Fruit fly (Drosophila melanogaster) whole organism, wandering third instar larva: ENCODE measurements around the gene CG31097.

Experiments used
- Abd-B ChIP-seq: fragments of >200 bp; optimal IDR thresholded peaks from 2 replicates; lab custom pipeline; 2017; ENCODE audit warnings: missing biosample characterization, missing genetic modification characterization
- CG32264 ChIP-seq: fragments of 200-800 bp; sonication (Bioruptor generic); optimal IDR thresholded peaks from 2 replicates; lab custom pipeline; 2016; ENCODE audit warnings: missing biosample characterization, missing genetic modification characterization
- CG9705 ChIP-seq: fragments of 200-800 bp; sonication (Bioruptor generic); optimal IDR thresholded peaks from 2 replicates; lab custom pipeline; 2018; ENCODE audit warnings: missing biosample characterization, mild to moderate bottlenecking, missing genetic modification characterization
- CrebA ChIP-seq: fragments of 200-800 bp; sonication (Bioruptor generic); optimal IDR thresholded peaks from 2 replicates; lab custom pipeline; 2016; ENCODE audit warnings: missing biosample characterization, mild to moderate bottlenecking, missing genetic modification characterization, borderline replicate concordance
- Dfd ChIP-seq: fragments of >200 bp; optimal IDR thresholded peaks from 2 replicates; lab custom pipeline; 2017; ENCODE audit warnings: missing biosample characterization, missing genetic modification characterization
- Dif ChIP-seq: fragments of 200-275, 200-300 bp; sonication (Bioruptor generic); optimal IDR thresholded peaks from 2 replicates; lab custom pipeline; 2018; ENCODE audit warnings: missing biosample characterization, missing genetic modification characterization; ENCODE audit not compliant: partially characterized antibody
- GATAd ChIP-seq: sonication (Bioruptor generic); optimal IDR thresholded peaks from 2 replicates; lab custom pipeline; 2016; ENCODE audit warnings: missing biosample characterization, missing genetic modification characterization
- HLH106 ChIP-seq: fragments of 200-800 bp; optimal IDR thresholded peaks from 3 replicates; lab custom pipeline; 2019; ENCODE audit warnings: missing biosample characterization, mild to moderate bottlenecking, missing genetic modification characterization, moderate library complexity
- Hnf4 ChIP-seq: fragments of 200-800 bp; sonication (Bioruptor generic); optimal IDR thresholded peaks from 2 replicates; lab custom pipeline; 2016; ENCODE audit warnings: missing biosample characterization, mild to moderate bottlenecking, missing genetic modification characterization
- Hr78 ChIP-seq: fragments of >200 bp; optimal IDR thresholded peaks from 2 replicates; lab custom pipeline; 2017; ENCODE audit warnings: missing biosample characterization, missing genetic modification characterization
- Hr83 ChIP-seq: fragments of 200-300 bp; sonication (Bioruptor generic); optimal IDR thresholded peaks from 2 replicates; lab custom pipeline; 2016; ENCODE audit warnings: missing biosample characterization, mild to moderate bottlenecking, missing genetic modification characterization, moderate library complexity; ENCODE audit not compliant: poor library complexity, severe bottlenecking
- Jra ChIP-seq: sonication (Bioruptor generic); optimal IDR thresholded peaks from 2 replicates; lab custom pipeline; 2016; ENCODE audit warnings: missing biosample characterization, missing genetic modification characterization
- Mio ChIP-seq: sonication (Bioruptor generic); optimal IDR thresholded peaks from 2 replicates; lab custom pipeline; 2016; ENCODE audit warnings: missing biosample characterization, missing genetic modification characterization
- Myc ChIP-seq: fragments of >200 bp; optimal IDR thresholded peaks from 2 replicates; lab custom pipeline; 2017
- OdsH ChIP-seq: fragments of 200-800 bp; sonication (Bioruptor generic); optimal IDR thresholded peaks from 2 replicates; lab custom pipeline; 2016; ENCODE audit warnings: missing biosample characterization, mild to moderate bottlenecking, missing genetic modification characterization
- Rel ChIP-seq, 2 experiments: fragments of 200-800 bp; sonication (Bioruptor generic) in 1 of 2; optimal IDR thresholded peaks; 2 replicates in 1 of 2; 3 replicates in 1 of 2; lab custom pipeline; 2016 to 2019; ENCODE audit warnings: mild to moderate bottlenecking in 2 of 2, missing biosample characterization in 2 of 2, missing genetic modification characterization in 2 of 2, moderate library complexity in 1 of 2
- Sp1 ChIP-seq: fragments of 200-800 bp; sonication (Bioruptor generic); optimal IDR thresholded peaks from 3 replicates; lab custom pipeline; 2019; ENCODE audit warnings: missing biosample characterization, mild to moderate bottlenecking, missing genetic modification characterization, moderate library complexity
- Vsx2 ChIP-seq: fragments of 200-300, 225-300 bp; sonication (Bioruptor generic); optimal IDR thresholded peaks from 2 replicates; lab custom pipeline; 2018; ENCODE audit warnings: missing biosample characterization, missing genetic modification characterization; ENCODE audit not compliant: partially characterized antibody
- br ChIP-seq: fragments of 200-800 bp; sonication (Bioruptor generic); optimal IDR thresholded peaks from 2 replicates; lab custom pipeline; 2016; ENCODE audit warnings: missing biosample characterization, missing genetic modification characterization
- brk ChIP-seq: fragments of 200-800 bp; sonication (Bioruptor generic); optimal IDR thresholded peaks from 2 replicates; lab custom pipeline; 2016; ENCODE audit warnings: missing biosample characterization, mild to moderate bottlenecking, missing genetic modification characterization
- dl ChIP-seq, 2 experiments: fragments of 175-275, 200-275 bp in 1 of 2; fragments of 200-275 bp in 1 of 2; sonication (Bioruptor generic); optimal IDR thresholded peaks; lab custom pipeline; 2018; ENCODE audit warnings: mild to moderate bottlenecking in 2 of 2, missing biosample characterization in 2 of 2, missing genetic modification characterization in 2 of 2, moderate library complexity in 2 of 2; ENCODE audit not compliant: partially characterized antibody in 2 of 2, insufficient read depth in 1 of 2
- dmrt93B ChIP-seq: fragments of 200-800 bp; sonication (Bioruptor generic); optimal IDR thresholded peaks from 2 replicates; lab custom pipeline; 2018; ENCODE audit warnings: missing biosample characterization, mild to moderate bottlenecking, missing genetic modification characterization
- dsf ChIP-seq: sonication (Bioruptor generic); optimal IDR thresholded peaks from 2 replicates; lab custom pipeline; 2016; ENCODE audit warnings: missing biosample characterization, missing genetic modification characterization, borderline replicate concordance
- ey ChIP-seq: fragments of 200-800 bp; sonication (Bioruptor generic); optimal IDR thresholded peaks from 2 replicates; lab custom pipeline; 2016; ENCODE audit warnings: missing biosample characterization, missing genetic modification characterization
- foxo ChIP-seq, 2 experiments: fragments of 200-800 bp; sonication (Bioruptor generic); optimal IDR thresholded peaks; 2 replicates in 1 of 2; 3 replicates in 1 of 2; lab custom pipeline; 2016 to 2017; ENCODE audit warnings: missing biosample characterization in 2 of 2, missing genetic modification characterization in 2 of 2
- fru ChIP-seq: fragments of 200-800 bp; sonication (Bioruptor generic); optimal IDR thresholded peaks from 3 replicates; lab custom pipeline; 2016; ENCODE audit warnings: missing biosample characterization, mild to moderate bottlenecking, missing genetic modification characterization
- h ChIP-seq: fragments of 200-800 bp; sonication (Bioruptor generic); optimal IDR thresholded peaks from 3 replicates; lab custom pipeline; 2016; ENCODE audit warnings: missing biosample characterization, mild to moderate bottlenecking, missing genetic modification characterization
- jim ChIP-seq: fragments of 175-275, 200-325 bp; sonication (Bioruptor generic); optimal IDR thresholded peaks from 2 replicates; lab custom pipeline; 2016; ENCODE audit warnings: missing biosample characterization, mild to moderate bottlenecking, missing genetic modification characterization
- lola ChIP-seq: fragments of >200 bp; optimal IDR thresholded peaks from 2 replicates; lab custom pipeline; 2017; ENCODE audit warnings: missing biosample characterization, missing genetic modification characterization
- pan ChIP-seq: fragments of >200 bp; optimal IDR thresholded peaks from 2 replicates; lab custom pipeline; 2017
- psq ChIP-seq: fragments of 200-800 bp; sonication (Bioruptor generic); optimal IDR thresholded peaks from 3 replicates; lab custom pipeline; 2017; ENCODE audit warnings: missing biosample characterization, mild to moderate bottlenecking, missing genetic modification characterization, moderate library complexity
- rgr ChIP-seq: fragments of 200-800 bp; sonication (Bioruptor generic); optimal IDR thresholded peaks from 3 replicates; lab custom pipeline; 2016; ENCODE audit warnings: missing biosample characterization, mild to moderate bottlenecking, missing genetic modification characterization
- sage ChIP-seq: fragments of 200-800 bp; sonication (Bioruptor generic); optimal IDR thresholded peaks from 2 replicates; lab custom pipeline; 2016; ENCODE audit warnings: missing biosample characterization, mild to moderate bottlenecking, missing genetic modification characterization
- sv ChIP-seq: fragments of 200-800 bp; sonication (Bioruptor generic); optimal IDR thresholded peaks from 3 replicates; lab custom pipeline; 2016; ENCODE audit warnings: missing biosample characterization, missing genetic modification characterization
- tai ChIP-seq: sonication (Bioruptor generic); optimal IDR thresholded peaks from 2 replicates; lab custom pipeline; 2016; ENCODE audit warnings: missing biosample characterization, missing genetic modification characterization
- usp ChIP-seq: fragments of >200 bp; optimal IDR thresholded peaks from 2 replicates; lab custom pipeline; 2017; ENCODE audit warnings: missing biosample characterization, missing genetic modification characterization
- woc ChIP-seq: sonication (Bioruptor generic); optimal IDR thresholded peaks from 2 replicates; lab custom pipeline; 2016; ENCODE audit warnings: missing biosample characterization, mild to moderate bottlenecking, missing genetic modification characterization

The CG31097 gene

dm6 chr3R:25262322-25262761 is 35.2 kb downstream of the CG31097 start, which contains the start of the genes Kdsr and CG11858:
Kdsr (minus strand) TSS chr3R:25262498.
CG11858 (plus strand) TSS chr3R:25262741.
- TF ChIP-seq br (GFP tag; lab: Kevin White, UChicago): peak; percentile 72
- no peak for TF ChIP-seq Dfd
- peak; percentile 99 for TF ChIP-seq Myc (lab: Kevin White, UChicago)
- peak; percentile 36 for TF ChIP-seq CG32264 (GFP tag; lab: Kevin White, UChicago)
- peak; percentile 52 for TF ChIP-seq psq (GFP tag; lab: Kevin White, UChicago)
- no peak for TF ChIP-seq Mio (GFP tag; lab: Kevin White, UChicago)
- no peak for TF ChIP-seq Hr78 (GFP tag; lab: Kevin White, UChicago)
- TF ChIP-seq GATAd (GFP tag; lab: Kevin White, UChicago): peak; percentile 57
- TF ChIP-seq Rel (GFP tag; optimal IDR thresholded peaks at IDR 0.05; lab: Kevin White, UChicago): no peak
- TF ChIP-seq Rel (tag; optimal IDR thresholded peaks at IDR 0.05; lab: Kevin White, UChicago): peak; percentile 53
- peak; percentile 74 for TF ChIP-seq Sp1 (GFP tag; lab: Kevin White, UChicago)
- peak; percentile 72 for TF ChIP-seq CG9705 (GFP tag; lab: Kevin White, UChicago)
- TF ChIP-seq dsf: no peak
- TF ChIP-seq woc (GFP tag; lab: Kevin White, UChicago): peak; percentile 93
- no peak for TF ChIP-seq brk (GFP tag; lab: Kevin White, UChicago)
- peak; percentile 71 for TF ChIP-seq rgr (GFP tag; lab: Kevin White, UChicago)
- TF ChIP-seq h (GFP tag; lab: Kevin White, UChicago): peak; percentile 83
- peak; percentile 55 for TF ChIP-seq OdsH (GFP tag; lab: Kevin White, UChicago)
- no peak for TF ChIP-seq jim (GFP tag; lab: Kevin White, UChicago)
- no peak for TF ChIP-seq pan
- peak; percentile 25 to 79 for TF ChIP-seq foxo (GFP tag; optimal IDR thresholded peaks at IDR 0.05; lab: Kevin White, UChicago)
- no peak for TF ChIP-seq sage (GFP tag; lab: Kevin White, UChicago)
- no peak for TF ChIP-seq tai (GFP tag; lab: Kevin White, UChicago)
- peak; percentile 75 for TF ChIP-seq fru (GFP tag; lab: Kevin White, UChicago)
- no peak for TF ChIP-seq dmrt93B (GFP tag; lab: Kevin White, UChicago)
- no peak for TF ChIP-seq Vsx2 (GFP tag; lab: Kevin White, UChicago)
- peak; percentile 67 for TF ChIP-seq sv (GFP tag; lab: Kevin White, UChicago)
- TF ChIP-seq HLH106: peak; percentile 72
- no peak for TF ChIP-seq dl (GFP tag; optimal IDR thresholded peaks at IDR 0.05; lab: Kevin White, UChicago; ENCODE audit: insufficient read depth in 1 of 2, partially characterized antibody in 2 of 2)
- no peak for TF ChIP-seq CrebA
- TF ChIP-seq Jra (GFP tag; lab: Kevin White, UChicago): peak; percentile 62
- TF ChIP-seq ey: peak; percentile 75
- TF ChIP-seq usp (GFP tag; lab: Kevin White, UChicago): no peak
- TF ChIP-seq lola (GFP tag; lab: Kevin White, UChicago): no peak

- TF ChIP-seq tai (GFP tag; lab: Kevin White, UChicago) (no peak), CrebA (no peak), brk (GFP tag; lab: Kevin White, UChicago) (no peak), Dfd (no peak)
Measured at dm6 chr3R:25260670-25261069, 36.9 kb downstream of the CG31097 start.

dm6 chr3R:25258628-25259240 is 38.8 kb downstream of the CG31097 start, which contains the start of gene CG11857:
CG11857 (plus strand) TSS chr3R:25258898.
- TF ChIP-seq dl (GFP tag; optimal IDR thresholded peaks at IDR 0.05; lab: Kevin White, UChicago; ENCODE audit: insufficient read depth in 1 of 2, partially characterized antibody in 2 of 2) (no peak), usp (GFP tag; lab: Kevin White, UChicago) (no peak), rgr (GFP tag; lab: Kevin White, UChicago) (peak; percentile 98), Dif (GFP tag; lab: Kevin White, UChicago) (no peak), Myc (lab: Kevin White, UChicago) (peak; percentile 25), woc (GFP tag; lab: Kevin White, UChicago) (peak; percentile 97), ey (peak; percentile 97), Mio (GFP tag; lab: Kevin White, UChicago) (peak; percentile 79), h (GFP tag; lab: Kevin White, UChicago) (peak; percentile 99), CrebA (no peak), CG9705 (GFP tag; lab: Kevin White, UChicago) (peak; percentile 95), foxo (GFP tag; optimal IDR thresholded peaks at IDR 0.05; lab: Kevin White, UChicago) (peak; percentile 89 to 98), Sp1 (GFP tag; lab: Kevin White, UChicago) (peak; percentile 96), Hr83 (GFP tag; lab: Kevin White, UChicago) (peak; percentile 96), psq (GFP tag; lab: Kevin White, UChicago) (peak; percentile 94), OdsH (GFP tag; lab: Kevin White, UChicago) (peak; percentile 96), fru (GFP tag; lab: Kevin White, UChicago) (peak; percentile 97), Jra (GFP tag; lab: Kevin White, UChicago) (peak; percentile 98), sage (GFP tag; lab: Kevin White, UChicago) (no peak), jim (GFP tag; lab: Kevin White, UChicago) (peak; percentile 43), dsf (peak; percentile 94), GATAd (GFP tag; lab: Kevin White, UChicago) (peak; percentile 94), Abd-B (no peak), dmrt93B (GFP tag; lab: Kevin White, UChicago) (peak; percentile 96), Hr78 (GFP tag; lab: Kevin White, UChicago) (no peak), Dfd (no peak), Rel (GFP tag; optimal IDR thresholded peaks at IDR 0.05; lab: Kevin White, UChicago) (peak; percentile 40), Rel (tag; optimal IDR thresholded peaks at IDR 0.05; lab: Kevin White, UChicago) (peak; percentile 82), Vsx2 (GFP tag; lab: Kevin White, UChicago) (no peak), Hnf4 (GFP tag; lab: Kevin White, UChicago) (peak; percentile 99), br (GFP tag; lab: Kevin White, UChicago) (peak; percentile 96), sv (GFP tag; lab: Kevin White, UChicago) (peak; percentile 98), tai (GFP tag; lab: Kevin White, UChicago) (no peak), lola (GFP tag; lab: Kevin White, UChicago) (no peak), pan (no peak), brk (GFP tag; lab: Kevin White, UChicago) (no peak), CG32264 (GFP tag; lab: Kevin White, UChicago) (peak; percentile 93)
